Comparison of ENCODE assay signal across 2 fruit fly cellular contexts in the genomic region with DNA sequence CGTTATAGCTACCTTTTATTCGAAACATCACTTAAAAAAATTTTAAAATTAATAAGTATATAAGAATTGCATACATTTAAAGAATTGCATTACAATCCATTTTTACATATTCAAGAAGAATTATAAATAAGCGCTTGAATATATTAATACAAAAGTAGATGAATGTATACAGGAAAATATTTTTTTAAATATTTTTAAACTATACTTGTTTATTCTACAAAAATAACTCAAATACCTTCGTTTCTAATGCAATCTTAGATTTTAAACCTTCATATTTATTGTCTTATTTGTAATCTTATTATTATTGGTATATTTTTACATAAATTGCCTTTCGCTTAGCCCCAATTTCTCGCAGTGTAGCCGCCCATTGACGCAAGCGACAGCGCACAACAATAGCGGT.
TF ChIP-seq lines count a peak whose summit lies in the region.

No protein-coding gene starts in this region.

TF ChIP-seq in whole organism, embryonic, 481 proteins besides CTCF, POLR2A, EP300 and RAD21 (continued from another document):
- TF ChIP-seq Sox102F (GFP tag; optimal IDR thresholded peaks at IDR 0.05; lab: Kevin White, UChicago), result peak; percentile 17
- 0 out of 3 replicates have a peak, but pooled peaks have one; percentile 30 for TF ChIP-seq CG17361 (GFP tag; IDR thresholded peaks at IDR 0.05; lab: Robert Waterston, UW)
- TF ChIP-seq Hr51 (GFP tag; optimal IDR thresholded peaks at IDR 0.05; lab: Kevin White, UChicago), result peak in 1 of 2 experiments; percentile 29
- TF ChIP-seq Oli (tag; optimal IDR thresholded peaks at IDR 0.05; lab: Kevin White, UChicago), result peak; percentile 2
- TF ChIP-seq CG11504 (tag; optimal IDR thresholded peaks at IDR 0.05; lab: Kevin White, UChicago), result peak; percentile 32
- TF ChIP-seq PHDP (tag; optimal IDR thresholded peaks at IDR 0.05; lab: Kevin White, UChicago), result peak; percentile 20
- TF ChIP-seq CG18011 (GFP tag; optimal IDR thresholded peaks at IDR 0.05; lab: Kevin White, UChicago), result no peak
- TF ChIP-seq CG18262 (tag; optimal IDR thresholded peaks at IDR 0.05; lab: Kevin White, UChicago), result peak; percentile 16

TF ChIP-seq in whole organism, prepupa, 60 proteins besides CTCF, POLR2A, EP300 and RAD21 (continued from another document):
- TF ChIP-seq Hr38 (GFP tag; optimal IDR thresholded peaks at IDR 0.05; lab: Kevin White, UChicago) (no peak), CG1621 (tag; optimal IDR thresholded peaks at IDR 0.05; lab: Kevin White, UChicago) (no peak), CG15336 (GFP tag; IDR thresholded peaks at IDR 0.05; lab: Robert Waterston, UW) (peak; percentile 49), CG6792 (GFP tag; optimal IDR thresholded peaks at IDR 0.05; lab: Kevin White, UChicago) (peak; percentile 4), Hr39 (GFP tag; optimal IDR thresholded peaks at IDR 0.05; lab: Kevin White, UChicago) (no peak), esn (GFP tag; optimal IDR thresholded peaks at IDR 0.05; lab: Kevin White, UChicago) (peak; percentile 37), Eip78C (GFP tag; lab: Kevin White, UChicago) (peak; percentile 62), salr (GFP tag; optimal IDR thresholded peaks at IDR 0.05; lab: Kevin White, UChicago) (peak in 1 of 2 experiments; percentile 24), CG8119 (GFP tag; IDR thresholded peaks at IDR 0.05; lab: Robert Waterston, UW) (peak; percentile 50; the same call in 2 of the 3 replicates), CG9139 (GFP tag; optimal IDR thresholded peaks at IDR 0.05; lab: Kevin White, UChicago) (no peak)
